Fruit fly (Drosophila melanogaster) Kc167 (cell line): ENCODE measurements around the gene VhaAC39-1.

Source experiments
- Sin3A ChIP-seq: fragments of >200 bp; optimal IDR thresholded peaks from 2 replicates; lab custom pipeline; 2018; ENCODE audit warnings: missing external identifiers
- h ChIP-seq: fragments of >200 bp; optimal IDR thresholded peaks from 3 replicates; lab custom pipeline; 2018; ENCODE audit warnings: missing external identifiers
- insv ChIP-seq: fragments of >200 bp; optimal IDR thresholded peaks from 3 replicates; lab custom pipeline; 2018; ENCODE audit warnings: missing external identifiers
- psq ChIP-seq: fragments of >200 bp; optimal IDR thresholded peaks from 2 replicates; lab custom pipeline; 2017; ENCODE audit warnings: missing external identifiers

- no peak for TF ChIP-seq Sin3A (lab: Kevin White, UChicago)
- no peak for TF ChIP-seq h (lab: Kevin White, UChicago)
- TF ChIP-seq insv (lab: Kevin White, UChicago): no peak
- no peak for TF ChIP-seq psq (lab: Kevin White, UChicago)
Measured at dm6 chrX:3866104-3866503, 14.4 kb upstream of the VhaAC39-1 start.
